Worm (Caenorhabditis elegans) whole organism, young adult: ENCODE measurements around the gene F31E3.12.

Source experiments
- B0035.1 ChIP-seq: sonication (generic microtip); optimal IDR thresholded peaks from 2 replicates; lab custom pipeline; 2016; ENCODE audit warnings: missing genetic modification characterization, mild to moderate bottlenecking, missing compliant biosample characterization, missing genotype, missing genetic modification reagents
- F49E8.2 ChIP-seq: sonication (generic microtip); optimal IDR thresholded peaks from 3 replicates; lab custom pipeline; 2017; ENCODE audit warnings: missing genetic modification characterization, mild to moderate bottlenecking, missing compliant biosample characterization, antibody characterized with exemption, moderate library complexity; ENCODE audit not compliant: insufficient read depth
- aptf-2 ChIP-seq: fragments of 200-800 bp; sonication (Bioruptor generic); conservative IDR thresholded peaks from 2 replicates; pipeline ENCODE4 v1.3.6; 2022; ENCODE audit warnings: missing genetic modification reagents, missing genetic modification characterization, missing compliant biosample characterization
- atf-7 ChIP-seq: sonication (generic microtip); optimal IDR thresholded peaks from 2 replicates; lab custom pipeline; 2017; ENCODE audit warnings: mild to moderate bottlenecking, missing genetic modification characterization, missing compliant biosample characterization
- attf-3 ChIP-seq: fragments of 200-800 bp; sonication (Bioruptor generic); conservative IDR thresholded peaks from 2 replicates; pipeline ENCODE4 v1.3.6; 2022; ENCODE audit warnings: missing genetic modification reagents, missing genetic modification characterization, missing compliant biosample characterization
- attf-5 ChIP-seq: fragments of 200-800 bp; sonication (Bioruptor generic); optimal IDR thresholded peaks from 2 replicates; lab custom pipeline; 2018; ENCODE audit warnings: mild to moderate bottlenecking, missing genetic modification characterization, missing compliant biosample characterization
- bed-1 ChIP-seq: fragments of 200-800 bp; sonication (Bioruptor generic); IDR thresholded peaks from 2 replicates; pipeline ENCODE4 v1.3.6; 2022; ENCODE audit warnings: missing genetic modification reagents, missing genetic modification characterization, missing compliant biosample characterization
- ceh-100 ChIP-seq: fragments of 200-800 bp; sonication (Bioruptor generic); IDR thresholded peaks from 2 replicates; pipeline ENCODE4 v1.3.6; 2022; ENCODE audit warnings: missing genetic modification reagents, missing genetic modification characterization, missing compliant biosample characterization
- ceh-58 ChIP-seq: fragments of 200-800 bp; sonication (Bioruptor generic); IDR thresholded peaks from 2 replicates; pipeline ENCODE4 v1.3.6; 2022; ENCODE audit warnings: missing genetic modification characterization, missing compliant biosample characterization
- efl-1 ChIP-seq: fragments of 150-350 bp; optimal IDR thresholded peaks from 2 replicates; lab custom pipeline; 2014; ENCODE audit warnings: missing biosample characterization, missing genetic modification reagents, missing genetic modification characterization
- egl-18 ChIP-seq: fragments of 200-800 bp; sonication (Bioruptor generic); IDR thresholded peaks from 2 replicates; pipeline ENCODE4 v1.3.6; 2022; ENCODE audit warnings: missing genetic modification reagents, missing genetic modification characterization, missing compliant biosample characterization
- egl-44 ChIP-seq: fragments of 200-800 bp; sonication (Bioruptor generic); IDR thresholded peaks from 2 replicates; pipeline ENCODE4 v1.3.6; 2022; ENCODE audit warnings: missing genetic modification reagents, missing genetic modification characterization, missing compliant biosample characterization
- lin-35 ChIP-seq, 3 experiments: fragments of 150-350 bp in 2 of 3; sonication (generic microtip) in 1 of 3; optimal IDR thresholded peaks; 2 replicates each; lab custom pipeline; 2014 to 2018; ENCODE audit warnings: missing biosample characterization in 3 of 3, missing genetic modification characterization in 3 of 3, missing genetic modification reagents in 3 of 3
- lsy-27 ChIP-seq: sonication (generic microtip); optimal IDR thresholded peaks from 2 replicates; lab custom pipeline; 2017; ENCODE audit warnings: missing genetic modification characterization, mild to moderate bottlenecking, missing compliant biosample characterization, antibody characterized with exemption, missing genotype, borderline replicate concordance; ENCODE audit not compliant: insufficient read depth
- madf-8 ChIP-seq: fragments of 200-800 bp; sonication (Bioruptor generic); conservative IDR thresholded peaks from 2 replicates; pipeline ENCODE4 v1.3.6; 2022; ENCODE audit warnings: missing genetic modification reagents, missing genetic modification characterization, missing compliant biosample characterization
- mel-28 ChIP-seq: sonication (generic microtip); optimal IDR thresholded peaks from 2 replicates; lab custom pipeline; 2016; ENCODE audit warnings: borderline replicate concordance, mild to moderate bottlenecking, missing genetic modification characterization, missing compliant biosample characterization
- nfyb-1 ChIP-seq: fragments of 200-800 bp; sonication (Bioruptor generic); IDR thresholded peaks from 2 replicates; pipeline ENCODE4 v1.3.6; 2022; ENCODE audit warnings: missing genetic modification reagents, missing genetic modification characterization, missing compliant biosample characterization
- tbp1 ChIP-seq: fragments of 200-800 bp; sonication (Bioruptor generic); optimal IDR thresholded peaks from 2 replicates; lab custom pipeline; 2018; ENCODE audit warnings: mild to moderate bottlenecking, missing genetic modification characterization, missing compliant biosample characterization
- zim-3 ChIP-seq: sonication (generic microtip); optimal IDR thresholded peaks from 2 replicates; lab custom pipeline; 2017; ENCODE audit warnings: mild to moderate bottlenecking, missing genetic modification characterization, moderate library complexity, missing compliant biosample characterization

Gene F31E3.12

ce11 chrIII:7008836-7009235 is 39.6 kb downstream of the F31E3.12 start, which contains the start of gene lgc-38 (continued):
- no peak for TF ChIP-seq egl-18 (GFP tag; lab: Robert Waterston, UW)

- no peak for TF ChIP-seq B0035.1 (tag; lab: Kevin White, UChicago)
- no peak for TF ChIP-seq lsy-27 (tag; lab: Kevin White, UChicago)
- no peak for TF ChIP-seq bed-1 (GFP tag; lab: Robert Waterston, UW)
- no peak for TF ChIP-seq F49E8.2 (tag; lab: Kevin White, UChicago)
- TF ChIP-seq madf-8 (GFP tag; lab: Robert Waterston, UW) = no peak
- no peak for TF ChIP-seq zim-3 (tag; lab: Kevin White, UChicago)
- TF ChIP-seq ceh-100 = no peak
- no peak for TF ChIP-seq atf-7 (tag; lab: Kevin White, UChicago)
- no peak for TF ChIP-seq mel-28 (tag; lab: Kevin White, UChicago)
- no peak for TF ChIP-seq attf-5 (GFP tag; lab: Kevin White, UChicago)
- no peak for TF ChIP-seq efl-1
- no peak for TF ChIP-seq egl-44 (GFP tag; lab: Robert Waterston, UW)
- no peak for TF ChIP-seq tbp1 (GFP tag; lab: Kevin White, UChicago)
- no peak for TF ChIP-seq nfyb-1 (GFP tag; lab: Robert Waterston, UW)
- TF ChIP-seq lin-35 (GFP tag; optimal IDR thresholded peaks at IDR 0.05; lab: Kevin White, UChicago) = no peak
These were observed 42.9 kb downstream of the F31E3.12 start for ce11 chrIII:7012060-7012459.

- TF ChIP-seq ceh-58 (GFP tag; lab: Robert Waterston, UW) (no peak), aptf-2 (GFP tag; lab: Robert Waterston, UW) (no peak), attf-3 (GFP tag; lab: Robert Waterston, UW) (no peak)
- TF ChIP-seq, all 124 proteins: peak for 0
These were observed 44.6 kb downstream of the F31E3.12 start for ce11 chrIII:7013764-7014163.
